Worm (Caenorhabditis elegans) whole organism, L1 larva: ENCODE measurements around the gene str-196.

ENCODE experiments used
- C04F5.9 ChIP-seq: sonication (generic microtip); optimal IDR thresholded peaks from 2 replicates; lab custom pipeline; 2016; ENCODE audit warnings: missing genetic modification characterization, missing compliant biosample characterization
- C16A3.4 ChIP-seq: fragments of 150-350 bp; optimal IDR thresholded peaks from 2 replicates; lab custom pipeline; 2014; ENCODE audit warnings: missing biosample characterization, missing genetic modification characterization
- C34B4.2 ChIP-seq: sonication (generic microtip); optimal IDR thresholded peaks from 2 replicates; lab custom pipeline; 2017; ENCODE audit warnings: mild to moderate bottlenecking, missing genetic modification characterization, missing compliant biosample characterization
- F16B12.6 ChIP-seq: fragments of 150-350 bp; optimal IDR thresholded peaks from 2 replicates; lab custom pipeline; 2014; ENCODE audit warnings: missing biosample characterization, missing genetic modification characterization
- Y116A8C.19 ChIP-seq: sonication (generic microtip); optimal IDR thresholded peaks from 2 replicates; lab custom pipeline; 2016; ENCODE audit warnings: missing compliant biosample characterization, missing genetic modification characterization, borderline replicate concordance
- ceh-88 ChIP-seq: fragments of 200-800 bp; sonication (Bioruptor generic); IDR thresholded peaks from 2 replicates; pipeline ENCODE4 v1.3.6; 2022; ENCODE audit warnings: missing genetic modification characterization, missing compliant biosample characterization
- efl-1 ChIP-seq, 4 experiments: fragments of 150-350 bp; optimal IDR thresholded peaks in 3 of 4; peaks in 1 of 4; 1 replicate in 1 of 4; 2 replicates in 3 of 4; lab custom pipeline; 2014; ENCODE audit warnings: missing biosample characterization in 2 of 4, missing genetic modification characterization in 2 of 4, missing genetic modification reagents in 2 of 4
- egl-13 ChIP-seq: sonication (generic microtip); optimal IDR thresholded peaks from 2 replicates; lab custom pipeline; 2016; ENCODE audit warnings: missing genotype, missing genetic modification reagents, missing genetic modification characterization, missing compliant biosample characterization
- elt-2 ChIP-seq: sonication (generic microtip); optimal IDR thresholded peaks from 2 replicates; lab custom pipeline; 2016; ENCODE audit warnings: missing genetic modification characterization, mild to moderate bottlenecking, inconsistent platforms, missing compliant biosample characterization, missing genetic modification reagents
- elt-3 ChIP-seq, 6 experiments: fragments of 150-350 bp in 1 of 6; sonication (generic microtip); optimal IDR thresholded peaks; 2 replicates each; lab custom pipeline; 2017 to 2018; ENCODE audit warnings: missing biosample characterization in 6 of 6, missing genetic modification characterization in 6 of 6, inconsistent platforms in 1 of 6
- ets-5 ChIP-seq: fragments of 200-800 bp; sonication (Bioruptor generic); IDR thresholded peaks from 2 replicates; pipeline ENCODE4 v1.3.6; 2022; ENCODE audit warnings: missing genetic modification characterization, missing compliant biosample characterization
- fkh-10 ChIP-seq: sonication (generic microtip); optimal IDR thresholded peaks from 2 replicates; lab custom pipeline; 2017; ENCODE audit warnings: missing biosample characterization, missing genetic modification reagents, missing genetic modification characterization
- fkh-4 ChIP-seq: sonication (generic microtip); optimal IDR thresholded peaks from 2 replicates; lab custom pipeline; 2016; ENCODE audit warnings: missing compliant biosample characterization, missing genetic modification characterization, borderline replicate concordance
- fos-1 ChIP-seq: fragments of 150-350 bp; optimal IDR thresholded peaks from 2 replicates; lab custom pipeline; 2014; ENCODE audit warnings: missing biosample characterization, missing genetic modification characterization
- grh-1 ChIP-seq: fragments of 200-800 bp; sonication (Bioruptor generic); IDR thresholded peaks from 2 replicates; pipeline ENCODE4 v1.3.6; 2022; ENCODE audit warnings: missing genetic modification reagents, missing genetic modification characterization, missing compliant biosample characterization
- hlh-4 ChIP-seq: sonication (generic microtip); optimal IDR thresholded peaks from 2 replicates; lab custom pipeline; 2016; ENCODE audit warnings: mild to moderate bottlenecking, missing genetic modification characterization, missing compliant biosample characterization
- isw-1 ChIP-seq: fragments of 200-800 bp; sonication (Bioruptor generic); IDR thresholded peaks from 2 replicates; pipeline ENCODE4 v1.3.6; 2022; ENCODE audit warnings: missing genetic modification characterization, missing compliant biosample characterization
- lin-35 ChIP-seq, 2 experiments: fragments of 150-350 bp; optimal IDR thresholded peaks; 2 replicates each; lab custom pipeline; 2014; ENCODE audit warnings: missing biosample characterization in 2 of 2, missing genetic modification characterization in 2 of 2, missing genetic modification reagents in 2 of 2
- mab-9 ChIP-seq: fragments of 200-800 bp; sonication (Bioruptor generic); IDR thresholded peaks from 2 replicates; pipeline ENCODE4 v1.3.6; 2022; ENCODE audit warnings: missing genetic modification reagents, missing genetic modification characterization, missing compliant biosample characterization
- mdl-1 ChIP-seq, 2 experiments: fragments of 150-350 bp; optimal IDR thresholded peaks; 2 replicates each; lab custom pipeline; 2014 to 2017; ENCODE audit warnings: missing biosample characterization in 2 of 2, missing genetic modification characterization in 2 of 2, inconsistent platforms in 1 of 2
- nhr-11 ChIP-seq: fragments of 150-350 bp; optimal IDR thresholded peaks from 2 replicates; lab custom pipeline; 2014; ENCODE audit warnings: missing biosample characterization, missing genetic modification characterization
- nhr-12 ChIP-seq: sonication (generic microtip); optimal IDR thresholded peaks from 2 replicates; lab custom pipeline; 2017; ENCODE audit warnings: missing biosample characterization, missing genetic modification characterization
- nhr-20 ChIP-seq: sonication (generic microtip); optimal IDR thresholded peaks from 2 replicates; lab custom pipeline; 2016; ENCODE audit warnings: mild to moderate bottlenecking, missing genetic modification characterization, missing compliant biosample characterization
- nhr-47 ChIP-seq: sonication (generic microtip); optimal IDR thresholded peaks from 2 replicates; lab custom pipeline; 2016; ENCODE audit warnings: mild to moderate bottlenecking, missing genetic modification characterization, moderate library complexity, missing compliant biosample characterization
- nhr-71 ChIP-seq: sonication (generic microtip); optimal IDR thresholded peaks from 2 replicates; lab custom pipeline; 2016; ENCODE audit warnings: mild to moderate bottlenecking, missing genetic modification characterization, moderate library complexity, missing compliant biosample characterization
- nhr-90 ChIP-seq: sonication (generic microtip); optimal IDR thresholded peaks from 2 replicates; lab custom pipeline; 2016; ENCODE audit warnings: mild to moderate bottlenecking, missing genetic modification characterization, missing compliant biosample characterization; ENCODE audit not compliant: poor library complexity
- pag-3 ChIP-seq: sonication (generic microtip); optimal IDR thresholded peaks from 2 replicates; lab custom pipeline; 2017; ENCODE audit warnings: missing genetic modification characterization, mild to moderate bottlenecking, missing compliant biosample characterization, antibody characterized with exemption, borderline replicate concordance; ENCODE audit not compliant: insufficient read depth
- pax-3 ChIP-seq: fragments of 200-800 bp; sonication (Bioruptor generic); optimal IDR thresholded peaks from 2 replicates; lab custom pipeline; 2018; ENCODE audit warnings: mild to moderate bottlenecking, missing genetic modification characterization, moderate library complexity, missing compliant biosample characterization
- sup-37 ChIP-seq: fragments of 200-800 bp; sonication (Bioruptor generic); optimal IDR thresholded peaks from 2 replicates; lab custom pipeline; 2018; ENCODE audit warnings: mild to moderate bottlenecking, missing genetic modification characterization, missing compliant biosample characterization
- tlp-1 ChIP-seq: fragments of 150-350 bp; optimal IDR thresholded peaks from 2 replicates; lab custom pipeline; 2014; ENCODE audit warnings: missing biosample characterization, missing genetic modification characterization
- unc-30 ChIP-seq: sonication (generic microtip); optimal IDR thresholded peaks from 2 replicates; lab custom pipeline; 2017; ENCODE audit warnings: missing biosample characterization, missing genetic modification characterization
- unc-62 ChIP-seq: fragments of 150-350 bp; optimal IDR thresholded peaks from 2 replicates; lab custom pipeline; 2014; ENCODE audit warnings: missing biosample characterization, missing genetic modification reagents, missing genetic modification characterization
- unc-98 ChIP-seq: fragments of 200-800 bp; sonication (Bioruptor generic); IDR thresholded peaks from 2 replicates; pipeline ENCODE4 v1.3.6; 2022; ENCODE audit warnings: missing genetic modification characterization, missing compliant biosample characterization
- vab-15 ChIP-seq: sonication (generic microtip); optimal IDR thresholded peaks from 2 replicates; lab custom pipeline; 2017; ENCODE audit warnings: missing genotype, mild to moderate bottlenecking, missing genetic modification characterization, missing compliant biosample characterization
- xbp-1 ChIP-seq: sonication (generic microtip); optimal IDR thresholded peaks from 2 replicates; lab custom pipeline; 2016; ENCODE audit warnings: missing genetic modification characterization, missing compliant biosample characterization
- ztf-11 ChIP-seq, 2 experiments: sonication (generic microtip); optimal IDR thresholded peaks; 2 replicates each; lab custom pipeline; 2016 to 2017; ENCODE audit warnings: missing genetic modification characterization in 2 of 2, missing biosample characterization in 1 of 2, missing compliant biosample characterization in 1 of 2
- ztf-4 ChIP-seq: fragments of 150-350 bp; optimal IDR thresholded peaks from 2 replicates; lab custom pipeline; 2014; ENCODE audit warnings: missing biosample characterization, missing genetic modification characterization

The str-196 gene

ce11 chrV:449685-450084 lies 41.8 kb upstream of the str-196 start, which contains the start of gene M02H5.8:
Gene M02H5.8 (plus strand): TSS chrV:449981.
- TF ChIP-seq efl-1 (optimal IDR thresholded peaks at IDR 0.05; lab: Kevin White, UChicago) = no peak
- peak in 1 of 2 experiments; percentile 31 for TF ChIP-seq efl-1 (GFP tag; optimal IDR thresholded peaks at IDR 0.05 in 1 of 2; lab: Kevin White, UChicago)
- no peak for TF ChIP-seq hlh-4

- TF ChIP-seq fkh-4 (tag; lab: Kevin White, UChicago) (no peak), efl-1 (optimal IDR thresholded peaks at IDR 0.05; lab: Kevin White, UChicago) (no peak), efl-1 (GFP tag; optimal IDR thresholded peaks at IDR 0.05 in 1 of 2; lab: Kevin White, UChicago) (peak in 1 of 2 experiments; percentile 90)
Measured at ce11 chrV:450757-451501, 40.6 kb upstream of the str-196 start, which contains the start of gene nhr-123. Gene nhr-123 (plus strand): TSS chrV:451451.

- TF ChIP-seq egl-13 (tag; lab: Kevin White, UChicago) (no peak), xbp-1 (tag; lab: Kevin White, UChicago) (no peak), nhr-71 (tag; lab: Kevin White, UChicago) (no peak), C04F5.9 (tag; lab: Kevin White, UChicago) (no peak), mab-9 (GFP tag; lab: Robert Waterston, UW) (no peak)
Measured at ce11 chrV:453569-453968, 38.0 kb upstream of the str-196 start, which contains the start of gene nhr-98. Gene nhr-98 (plus strand): TSS chrV:453869.

- TF ChIP-seq C34B4.2 (tag; lab: Kevin White, UChicago) = no peak
- no peak for TF ChIP-seq tlp-1 (tag; lab: Kevin White, UChicago)
- no peak for TF ChIP-seq Y116A8C.19 (tag; lab: Kevin White, UChicago)
- no peak for TF ChIP-seq fos-1 (tag; lab: Kevin White, UChicago)
- TF ChIP-seq mdl-1 (tag; optimal IDR thresholded peaks at IDR 0.05; lab: Kevin White, UChicago) = no peak
- TF ChIP-seq ztf-11 (tag; optimal IDR thresholded peaks at IDR 0.05; lab: Kevin White, UChicago) = no peak
- no peak for TF ChIP-seq ets-5 (GFP tag; lab: Robert Waterston, UW)
- TF ChIP-seq pag-3 (tag; lab: Kevin White, UChicago) = no peak
- TF ChIP-seq fkh-10 = no peak
- TF ChIP-seq lin-35 (GFP tag; optimal IDR thresholded peaks at IDR 0.05; lab: Kevin White, UChicago) = no peak
- no peak for TF ChIP-seq pax-3
- TF ChIP-seq mab-9 (GFP tag; lab: Robert Waterston, UW) = no peak
- no peak for TF ChIP-seq F16B12.6 (tag; lab: Kevin White, UChicago)
- no peak for TF ChIP-seq vab-15 (tag; lab: Kevin White, UChicago)
- TF ChIP-seq elt-3 (tag; optimal IDR thresholded peaks at IDR 0.05; lab: Kevin White, UChicago) = no peak
- TF ChIP-seq nhr-71 (tag; lab: Kevin White, UChicago) = no peak
- no peak for TF ChIP-seq xbp-1 (tag; lab: Kevin White, UChicago)
- no peak for TF ChIP-seq unc-30
Measured at ce11 chrV:457839-458238, 33.7 kb upstream of the str-196 start.

- no peak for TF ChIP-seq mab-9 (GFP tag; lab: Robert Waterston, UW)
- TF ChIP-seq nhr-20 (tag; lab: Kevin White, UChicago) = peak; percentile 48
- TF ChIP-seq elt-2 (tag; lab: Kevin White, UChicago) = peak; percentile 83
- peak in 1 of 2 experiments; percentile 39 for TF ChIP-seq lin-35 (GFP tag; optimal IDR thresholded peaks at IDR 0.05; lab: Kevin White, UChicago)
- TF ChIP-seq isw-1 (GFP tag; lab: Robert Waterston, UW) = no peak
- peak; percentile 4 for TF ChIP-seq nhr-90 (tag; lab: Kevin White, UChicago)
- peak; percentile 43 for TF ChIP-seq nhr-71 (tag; lab: Kevin White, UChicago)
Measured at ce11 chrV:459464-459863, 32.1 kb upstream of the str-196 start, which contains the start of gene nhr-203. Gene nhr-203 (plus strand): TSS chrV:459795.

- TF ChIP-seq nhr-11 (tag; lab: Kevin White, UChicago) = no peak
- no peak for TF ChIP-seq Y116A8C.19 (tag; lab: Kevin White, UChicago)
- no peak for TF ChIP-seq ztf-4 (tag; lab: Kevin White, UChicago)
- no peak for TF ChIP-seq nhr-12 (tag; lab: Kevin White, UChicago)
- no peak for TF ChIP-seq fkh-10
- TF ChIP-seq C34B4.2 (tag; lab: Kevin White, UChicago) = no peak
- TF ChIP-seq unc-62 (GFP tag; lab: Kevin White, UChicago) = no peak
- peak; percentile 39 for TF ChIP-seq nhr-71 (tag; lab: Kevin White, UChicago)
- TF ChIP-seq grh-1 (GFP tag; lab: Robert Waterston, UW) = no peak
- TF ChIP-seq unc-30 = no peak
- no peak for TF ChIP-seq C04F5.9 (tag; lab: Kevin White, UChicago)
- TF ChIP-seq mab-9 (GFP tag; lab: Robert Waterston, UW) = no peak
- no peak for TF ChIP-seq ceh-88 (GFP tag; lab: Robert Waterston, UW)
- no peak for TF ChIP-seq unc-98 (GFP tag; lab: Robert Waterston, UW)
- TF ChIP-seq ztf-11 (tag; optimal IDR thresholded peaks at IDR 0.05; lab: Kevin White, UChicago) = no peak
- TF ChIP-seq C16A3.4 (tag; lab: Kevin White, UChicago) = no peak
- TF ChIP-seq nhr-47 (tag; lab: Kevin White, UChicago) = no peak
- TF ChIP-seq elt-2 (tag; lab: Kevin White, UChicago) = peak; percentile 24
- TF ChIP-seq sup-37 (GFP tag; lab: Kevin White, UChicago) = no peak
Measured at ce11 chrV:462263-462662, 29.3 kb upstream of the str-196 start, which contains the start of gene nhr-202. Gene nhr-202 (plus strand): TSS chrV:462588.
